Fruit fly (Drosophila melanogaster) whole organism, prepupa: ENCODE results near the gene TotC.

Experiments used
- CG10631 ChIP-seq: fragments of 200-800 bp; sonication (Bioruptor generic); optimal IDR thresholded peaks from 2 replicates; lab custom pipeline; 2016; ENCODE audit warnings: missing biosample characterization, missing genetic modification characterization
- CG1621 ChIP-seq: fragments of 200-800 bp; sonication (Bioruptor generic); optimal IDR thresholded peaks from 3 replicates; lab custom pipeline; 2018; ENCODE audit warnings: missing biosample characterization, mild to moderate bottlenecking, missing genetic modification characterization
- CG6276 ChIP-seq: fragments of 200-800 bp; sonication (Bioruptor generic); optimal IDR thresholded peaks from 2 replicates; lab custom pipeline; 2017; ENCODE audit warnings: missing biosample characterization, mild to moderate bottlenecking, missing genetic modification characterization
- CG6792 ChIP-seq: fragments of 200-800 bp; sonication (Bioruptor generic); optimal IDR thresholded peaks from 3 replicates; lab custom pipeline; 2016; ENCODE audit warnings: missing biosample characterization, missing genetic modification characterization
- CG6808 ChIP-seq: fragments of 200-800 bp; sonication (Bioruptor generic); optimal IDR thresholded peaks from 3 replicates; lab custom pipeline; 2017; ENCODE audit warnings: missing biosample characterization, missing genetic modification characterization, mild to moderate bottlenecking, moderate library complexity, missing genetic modification reagents
- Eip78C ChIP-seq: fragments of 200-800 bp; sonication (Bioruptor generic); peaks from one replicate; lab custom pipeline; 2016; ENCODE audit warnings: missing biosample characterization, missing genetic modification characterization
- Eip93F ChIP-seq: fragments of 200-800 bp; sonication (Bioruptor generic); optimal IDR thresholded peaks from 2 replicates; lab custom pipeline; 2016; ENCODE audit warnings: missing biosample characterization, mild to moderate bottlenecking, missing genetic modification characterization
- Gug ChIP-seq: fragments of 200-800 bp; sonication (Bioruptor generic); IDR thresholded peaks from 2 replicates; pipeline ENCODE4 v1.3.6; 2022; ENCODE audit warnings: missing biosample characterization, missing genetic modification characterization
- OdsH ChIP-seq: fragments of 200-800 bp; sonication (Bioruptor generic); optimal IDR thresholded peaks from 3 replicates; lab custom pipeline; 2016; ENCODE audit warnings: missing biosample characterization, missing genetic modification characterization
- Sox102F ChIP-seq: fragments of 200-800 bp; sonication (Bioruptor generic); optimal IDR thresholded peaks from 2 replicates; lab custom pipeline; 2016; ENCODE audit warnings: missing biosample characterization, mild to moderate bottlenecking, missing genetic modification characterization
- Sox14 ChIP-seq: fragments of 200-800 bp; sonication (Bioruptor generic); optimal IDR thresholded peaks from 3 replicates; lab custom pipeline; 2016; ENCODE audit warnings: missing biosample characterization, missing genetic modification characterization
- fd85E ChIP-seq: fragments of 200-800 bp; sonication (Bioruptor generic); optimal IDR thresholded peaks from 3 replicates; lab custom pipeline; 2016; ENCODE audit warnings: missing biosample characterization, missing genetic modification characterization

DNA sequence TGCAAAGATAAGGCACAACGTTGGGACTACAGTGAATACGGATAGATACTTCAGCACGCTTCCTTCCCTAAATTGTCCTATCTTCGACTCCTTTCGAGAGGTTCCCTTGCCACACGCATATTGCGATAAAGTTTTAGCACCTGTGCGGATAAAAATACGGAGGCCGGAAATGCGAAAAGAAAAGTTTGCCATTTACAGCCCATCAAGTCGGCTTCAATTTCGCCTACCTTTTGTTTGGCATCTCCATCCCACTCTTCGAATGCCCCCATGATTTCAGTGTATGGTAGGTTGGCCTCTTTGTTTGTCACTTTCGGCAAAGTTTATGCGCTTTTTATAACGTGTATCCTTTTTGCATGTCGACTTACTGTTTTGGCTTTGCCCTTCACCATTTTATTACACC lies 3.9 kb downstream of the TotC start:
- no peak for TF ChIP-seq Gug (GFP tag; lab: Robert Waterston, UW)
- no peak for TF ChIP-seq Eip93F
- no peak for TF ChIP-seq CG6276
- no peak for TF ChIP-seq CG6792 (GFP tag; lab: Kevin White, UChicago)
- TF ChIP-seq Eip78C (GFP tag; lab: Kevin White, UChicago): no peak
- TF ChIP-seq CG1621 (tag; lab: Kevin White, UChicago): no peak
- TF ChIP-seq CG6808 (GFP tag; lab: Kevin White, UChicago): no peak
- no peak for TF ChIP-seq fd85E
- no peak for TF ChIP-seq Sox14 (GFP tag; lab: Kevin White, UChicago)
- TF ChIP-seq OdsH (GFP tag; lab: Kevin White, UChicago): no peak
- no peak for TF ChIP-seq CG10631
- TF ChIP-seq Sox102F: no peak
